Fruit fly (Drosophila melanogaster) whole organism, adult: ENCODE results near the gene TpnC25D.

Experiments used
- CG5204 ChIP-seq: fragments of 200-800 bp; sonication (Bioruptor generic); optimal IDR thresholded peaks from 2 replicates; lab custom pipeline; 2016; ENCODE audit warnings: missing biosample characterization, missing genetic modification characterization
- cnc ChIP-seq, 2 experiments: fragments of >200 bp; optimal IDR thresholded peaks; 2 replicates each; lab custom pipeline; 2017

DNA sequence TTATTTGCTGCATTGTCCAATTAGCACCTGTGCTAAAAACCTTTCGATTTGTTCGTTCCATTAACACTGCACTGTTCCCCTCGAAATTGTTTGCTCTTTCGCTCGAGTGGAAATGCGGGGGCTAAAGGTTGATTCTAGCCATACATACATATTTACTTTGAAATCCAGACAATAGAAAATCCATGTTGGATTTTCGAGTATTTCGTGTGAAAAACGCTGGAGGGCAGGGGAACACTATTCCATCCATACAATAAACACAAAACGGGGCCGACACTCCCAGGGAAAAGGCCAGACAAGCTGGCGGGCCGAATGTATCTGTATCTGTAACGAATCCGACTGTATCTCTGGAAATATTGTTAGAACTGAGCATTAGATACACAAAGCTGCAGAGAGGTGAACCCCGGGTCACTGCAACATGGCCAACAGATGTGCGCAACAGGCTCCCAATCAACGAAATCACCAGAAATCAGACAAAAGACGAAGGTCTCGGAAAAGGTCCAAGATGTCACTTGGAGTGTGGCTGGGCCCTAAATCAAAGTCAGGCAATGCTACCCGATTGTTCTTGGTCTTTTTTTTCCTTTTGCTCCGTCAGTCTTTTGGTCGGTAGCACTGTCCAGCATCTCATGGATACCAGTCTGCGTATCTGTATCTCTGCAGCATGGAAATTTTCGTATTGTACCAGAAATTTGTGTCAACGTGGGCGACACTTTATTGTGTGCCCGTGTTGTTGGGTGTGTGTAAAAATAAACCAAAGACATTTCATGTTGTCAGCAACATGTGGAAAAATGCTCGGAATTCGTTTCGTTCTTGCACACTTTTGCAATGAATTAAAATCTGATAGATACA, 23.2 kb downstream of the TpnC25D start:
- TF ChIP-seq cnc (optimal IDR thresholded peaks at IDR 0.05; lab: Kevin White, UChicago), result no peak
- no peak for TF ChIP-seq CG5204 (GFP tag; lab: Kevin White, UChicago)
